Fruit fly (Drosophila melanogaster) whole organism, embryonic: Measurements from ENCODE around the gene CG42455.

Experiments
- Adf1 ChIP-seq: fragments of 200-800 bp; sonication (Bioruptor generic); IDR thresholded peaks from 2 replicates; pipeline ENCODE4 v1.3.6; 2022; ENCODE audit warnings: missing biosample characterization, missing genetic modification characterization
- Awh ChIP-seq: fragments of 200-800 bp; sonication (Bioruptor generic); IDR thresholded peaks from 2 replicates; pipeline ENCODE4, ENCODE4 v1.3.6; 2022; ENCODE audit warnings: missing biosample characterization, missing genetic modification characterization
- CG11093 ChIP-seq: fragments of 200-800 bp; sonication (Bioruptor generic); IDR thresholded peaks from 3 replicates; pipeline ENCODE4 v1.3.6; 2022; ENCODE audit warnings: missing biosample characterization, missing genetic modification characterization
- CG11456 ChIP-seq: fragments of 200-800 bp; sonication (Bioruptor generic); IDR thresholded peaks from 3 replicates; pipeline ENCODE4 v1.3.6; 2022; ENCODE audit warnings: missing biosample characterization, missing genetic modification characterization
- CG11560 ChIP-seq: fragments of 200-800 bp; sonication (Bioruptor generic); IDR thresholded peaks from 3 replicates; pipeline ENCODE4 v1.3.6; 2022; ENCODE audit warnings: missing biosample characterization, missing genetic modification characterization
- CG12155 ChIP-seq: fragments of 200-800 bp; sonication (Bioruptor generic); optimal IDR thresholded peaks from 3 replicates; lab custom pipeline; 2016; ENCODE audit warnings: missing biosample characterization, missing genetic modification characterization
- CG12769 ChIP-seq: fragments of 200-800 bp; sonication (Bioruptor generic); optimal IDR thresholded peaks from 2 replicates; lab custom pipeline; 2019; ENCODE audit warnings: missing biosample characterization, mild to moderate bottlenecking, missing genetic modification characterization, moderate library complexity
- CG13287 ChIP-seq: fragments of 200-800 bp; sonication (Bioruptor generic); IDR thresholded peaks from 2 replicates; pipeline ENCODE4 v1.3.6; 2022; ENCODE audit warnings: missing biosample characterization, missing genetic modification characterization; ENCODE audit not compliant: partially characterized antibody
- CG15696 ChIP-seq: fragments of 200-800 bp; sonication (Bioruptor generic); optimal IDR thresholded peaks from 2 replicates; lab custom pipeline; 2019; ENCODE audit warnings: missing biosample characterization, mild to moderate bottlenecking, missing genetic modification characterization, moderate library complexity
- CG1603 ChIP-seq: fragments of 200-800 bp; sonication (Bioruptor generic); optimal IDR thresholded peaks from 2 replicates; lab custom pipeline; 2019; ENCODE audit warnings: missing biosample characterization, mild to moderate bottlenecking, missing genetic modification characterization, moderate library complexity
- CG16813 ChIP-seq: fragments of 200-800 bp; sonication (Bioruptor generic); IDR thresholded peaks from 3 replicates; pipeline ENCODE4 v1.3.6; 2022; ENCODE audit warnings: missing biosample characterization, missing genetic modification characterization; ENCODE audit not compliant: partially characterized antibody
- CG17359 ChIP-seq: fragments of 200-800 bp; sonication (Bioruptor generic); optimal IDR thresholded peaks from 3 replicates; lab custom pipeline; 2018; ENCODE audit warnings: missing biosample characterization, mild to moderate bottlenecking, missing genetic modification characterization, moderate library complexity
- CG17385 ChIP-seq: fragments of 200-800 bp; sonication (Bioruptor generic); optimal IDR thresholded peaks from 3 replicates; lab custom pipeline; 2018; ENCODE audit warnings: missing biosample characterization, mild to moderate bottlenecking, missing genetic modification characterization
- CG17568 ChIP-seq: fragments of 200-800 bp; sonication (Bioruptor generic); optimal IDR thresholded peaks from 2 replicates; lab custom pipeline; 2018; ENCODE audit warnings: missing biosample characterization, mild to moderate bottlenecking, missing genetic modification characterization, moderate library complexity
- CG1832 ChIP-seq: fragments of 200-800 bp; sonication (Bioruptor generic); optimal IDR thresholded peaks from 2 replicates; lab custom pipeline; 2017; ENCODE audit warnings: missing biosample characterization, mild to moderate bottlenecking, missing genetic modification characterization, inconsistent platforms
- CG18599 ChIP-seq: fragments of 200-800 bp; sonication (Bioruptor generic); optimal IDR thresholded peaks from 3 replicates; lab custom pipeline; 2017; ENCODE audit warnings: missing biosample characterization, missing genetic modification characterization, mild to moderate bottlenecking, moderate library complexity, missing genetic modification reagents
- CG18764 ChIP-seq: fragments of 200-800 bp; sonication (Bioruptor generic); optimal IDR thresholded peaks from 3 replicates; lab custom pipeline; 2016; ENCODE audit warnings: missing biosample characterization, missing genetic modification characterization
- CG2116 ChIP-seq: fragments of 200-800 bp; sonication (Bioruptor generic); optimal IDR thresholded peaks from 3 replicates; lab custom pipeline; 2018; ENCODE audit warnings: missing biosample characterization, mild to moderate bottlenecking, missing genetic modification characterization
- CG3065 ChIP-seq: fragments of 200-800 bp; sonication (Bioruptor generic); optimal IDR thresholded peaks from 2 replicates; lab custom pipeline; 2016; ENCODE audit warnings: missing biosample characterization, missing genetic modification characterization
- CG31224 ChIP-seq: fragments of 200-800 bp; sonication (Bioruptor generic); IDR thresholded peaks from 2 replicates; pipeline ENCODE4 v1.3.6; 2022; ENCODE audit warnings: missing biosample characterization, missing genetic modification characterization
- CG31441 ChIP-seq: fragments of 200-800 bp; sonication (Bioruptor generic); IDR thresholded peaks from 2 replicates; pipeline ENCODE4 v1.3.6; 2022; ENCODE audit warnings: missing biosample characterization, missing genetic modification characterization
- CG3995 ChIP-seq: fragments of 200-800 bp; sonication (Bioruptor generic); optimal IDR thresholded peaks from 3 replicates; lab custom pipeline; 2016; ENCODE audit warnings: missing biosample characterization, missing genetic modification characterization
- CG4328 ChIP-seq: fragments of 200-800 bp; sonication (Bioruptor generic); optimal IDR thresholded peaks from 3 replicates; lab custom pipeline; 2017; ENCODE audit warnings: missing biosample characterization, missing genetic modification reagents, missing genetic modification characterization
- CG6254 ChIP-seq: fragments of 200-800 bp; sonication (Bioruptor generic); optimal IDR thresholded peaks from 3 replicates; lab custom pipeline; 2017; ENCODE audit warnings: mild to moderate bottlenecking, missing biosample characterization, missing genetic modification reagents, missing genetic modification characterization
- CG6791 ChIP-seq: fragments of 200-800 bp; sonication (Bioruptor generic); IDR thresholded peaks from 3 replicates; pipeline ENCODE4 v1.3.6; 2022; ENCODE audit warnings: missing biosample characterization, missing genetic modification characterization; ENCODE audit not compliant: partially characterized antibody
- CG6854 ChIP-seq: fragments of 200-800 bp; sonication (Bioruptor generic); optimal IDR thresholded peaks from 3 replicates; lab custom pipeline; 2017; ENCODE audit warnings: missing biosample characterization, mild to moderate bottlenecking, missing genetic modification characterization
- CG9797 ChIP-seq: fragments of 200-800 bp; sonication (Bioruptor generic); optimal IDR thresholded peaks from 3 replicates; lab custom pipeline; 2018; ENCODE audit warnings: missing biosample characterization, mild to moderate bottlenecking, missing genetic modification characterization
- Ets97D ChIP-seq: fragments of 200-800 bp; sonication (Bioruptor generic); optimal IDR thresholded peaks from 3 replicates; lab custom pipeline; 2016; ENCODE audit warnings: missing biosample characterization, missing genetic modification characterization
- HHEX ChIP-seq: fragments of 200-800 bp; sonication (Bioruptor generic); optimal IDR thresholded peaks from 3 replicates; lab custom pipeline; 2017; ENCODE audit warnings: missing biosample characterization, mild to moderate bottlenecking, missing genetic modification characterization, missing genetic modification reagents
- NK7.1 ChIP-seq: fragments of 200-800 bp; sonication (Bioruptor generic); optimal IDR thresholded peaks from 3 replicates; lab custom pipeline; 2016; ENCODE audit warnings: missing biosample characterization, missing genetic modification characterization
- NfI ChIP-seq: fragments of 200-800 bp; sonication (Bioruptor generic); optimal IDR thresholded peaks from 3 replicates; lab custom pipeline; 2018; ENCODE audit warnings: missing biosample characterization, mild to moderate bottlenecking, missing genetic modification characterization, moderate library complexity
- Optix ChIP-seq: fragments of 200-800 bp; sonication (Bioruptor generic); IDR thresholded peaks from 3 replicates; pipeline ENCODE4 v1.3.6; 2022; ENCODE audit warnings: missing biosample characterization, missing genetic modification characterization
- Ptx1 ChIP-seq: fragments of 200-800 bp; sonication (Bioruptor generic); IDR thresholded peaks from 2 replicates; pipeline ENCODE4 v1.3.6; 2022; ENCODE audit warnings: missing biosample characterization, missing genetic modification characterization
- Usf ChIP-seq: fragments of 200-800 bp; sonication (Bioruptor generic); optimal IDR thresholded peaks from 2 replicates; lab custom pipeline; 2017; ENCODE audit warnings: missing genotype, missing biosample characterization, missing genetic modification characterization
- YL-1 ChIP-seq: fragments of 200-800 bp; sonication (Bioruptor generic); optimal IDR thresholded peaks from 3 replicates; lab custom pipeline; 2017; ENCODE audit warnings: missing biosample characterization, mild to moderate bottlenecking, missing genetic modification characterization
- cato ChIP-seq: fragments of 200-800 bp; sonication (Bioruptor generic); optimal IDR thresholded peaks from 2 replicates; lab custom pipeline; 2016; ENCODE audit warnings: missing biosample characterization, missing genetic modification characterization, borderline replicate concordance
- croc ChIP-seq: fragments of 200-800 bp; sonication (Bioruptor generic); conservative IDR thresholded peaks from 3 replicates; pipeline ENCODE4 v1.3.6; 2022; ENCODE audit warnings: missing biosample characterization, missing genetic modification characterization
- esg ChIP-seq: fragments of 200-800 bp; sonication (Bioruptor generic); conservative IDR thresholded peaks from 2 replicates; pipeline ENCODE4 v1.3.6; 2022; ENCODE audit warnings: missing biosample characterization, missing genetic modification characterization
- ham ChIP-seq: fragments of 200-800 bp; sonication (Bioruptor generic); IDR thresholded peaks from 2 replicates; pipeline ENCODE4 v1.3.6; 2022; ENCODE audit warnings: missing biosample characterization, missing genetic modification characterization
- onecut ChIP-seq: fragments of 200-800 bp; sonication (Bioruptor generic); IDR thresholded peaks from 2 replicates; pipeline ENCODE4 v1.3.6; 2022; ENCODE audit warnings: missing biosample characterization, missing genetic modification characterization
- pan ChIP-seq, 4 experiments: fragments of >200 bp in 3 of 4; fragments of 200-800 bp in 1 of 4; sonication (Bioruptor generic) in 1 of 4; optimal IDR thresholded peaks in 3 of 4; IDR thresholded peaks in 1 of 4; 2 replicates each; pipeline versions ENCODE4 v1.3.6 to Lab custom; 2017 to 2022; ENCODE audit warnings: missing biosample characterization in 2 of 4, missing genetic modification characterization in 2 of 4, mixed read lengths in 1 of 4
- peb ChIP-seq: fragments of 200-800 bp; sonication (Bioruptor generic); IDR thresholded peaks from 2 replicates; pipeline ENCODE4 v1.3.6; 2022; ENCODE audit warnings: missing biosample characterization, missing genetic modification characterization
- pnt ChIP-seq: fragments of 200-800 bp; sonication (Bioruptor generic); optimal IDR thresholded peaks from 3 replicates; lab custom pipeline; 2016; ENCODE audit warnings: missing biosample characterization, missing genetic modification characterization
- repo ChIP-seq: fragments of 200-800 bp; sonication (Bioruptor generic); optimal IDR thresholded peaks from 2 replicates; lab custom pipeline; 2016; ENCODE audit warnings: missing biosample characterization, missing genetic modification characterization
- slou ChIP-seq: fragments of 200-800 bp; sonication (Bioruptor generic); optimal IDR thresholded peaks from 3 replicates; lab custom pipeline; 2016; ENCODE audit warnings: missing biosample characterization, missing genetic modification characterization
- sr ChIP-seq: fragments of 200-800 bp; sonication (Bioruptor generic); IDR thresholded peaks from 3 replicates; pipeline ENCODE4 v1.3.6; 2022; ENCODE audit warnings: missing biosample characterization, missing genetic modification characterization
- trem ChIP-seq: fragments of 200-800 bp; optimal IDR thresholded peaks from 3 replicates; lab custom pipeline; 2019; ENCODE audit warnings: missing biosample characterization, mild to moderate bottlenecking, missing genetic modification characterization, moderate library complexity
- z ChIP-seq: fragments of 200-800 bp; sonication (Bioruptor generic); IDR thresholded peaks from 3 replicates; pipeline ENCODE4 v1.3.6; 2022; ENCODE audit warnings: missing biosample characterization, missing genetic modification characterization
- zfh2 ChIP-seq: fragments of 200-800 bp; sonication (Bioruptor generic); optimal IDR thresholded peaks from 2 replicates; lab custom pipeline; 2016; ENCODE audit warnings: missing biosample characterization, missing genetic modification characterization

The CG42455 gene

DNA sequence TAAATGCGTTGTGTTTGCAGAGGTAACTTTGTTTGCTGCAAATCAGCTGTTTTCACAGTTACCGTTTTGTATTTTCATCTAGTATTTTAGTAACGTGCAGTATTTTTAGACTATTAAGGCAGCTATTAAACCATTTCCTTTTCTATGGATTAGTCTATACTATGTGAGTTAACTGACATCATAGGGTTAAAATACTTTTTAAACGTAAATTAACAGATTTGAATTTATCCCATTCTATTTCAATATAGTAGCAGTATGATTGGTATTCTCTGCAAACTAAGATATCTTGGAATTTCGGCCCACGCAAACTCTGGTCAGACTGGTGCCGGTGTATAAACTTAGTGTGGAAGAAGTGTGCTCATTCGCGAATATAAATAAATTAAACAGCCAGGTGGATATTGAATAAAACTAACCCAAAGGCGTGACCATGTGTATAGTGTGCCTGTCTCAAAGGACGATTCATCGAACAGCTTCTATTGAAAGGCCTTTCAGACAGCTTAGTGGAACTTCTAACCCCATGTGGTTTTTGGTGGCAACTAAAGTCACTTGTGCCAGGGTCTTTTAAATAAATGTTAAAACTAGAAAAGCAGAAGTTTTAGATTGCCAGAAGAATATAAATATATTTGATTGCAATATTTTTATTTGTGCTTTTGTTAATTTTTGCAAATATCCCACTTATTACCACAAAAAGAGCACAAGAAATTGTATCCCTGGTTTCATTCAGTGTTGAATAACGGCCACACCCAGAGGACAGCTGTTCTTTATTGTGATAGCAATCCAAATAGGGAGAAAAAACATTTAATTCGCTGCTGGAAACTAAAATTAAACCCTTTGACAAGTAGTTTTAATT is at the start of gene CG42455, which contains the start of the genes CG6674 and vnc (continued):
- TF ChIP-seq CG13287 (GFP tag; lab: Robert Waterston, UW), result peak; percentile 15; the same call in 1 of the 2 replicates
- peak; percentile 56 for TF ChIP-seq CG1603 (tag; lab: Kevin White, UChicago)
- TF ChIP-seq CG11093 (GFP tag; lab: Robert Waterston, UW), result no peak
- TF ChIP-seq CG11456 (GFP tag; lab: Robert Waterston, UW), result no peak
- no peak for TF ChIP-seq cato (GFP tag; lab: Kevin White, UChicago)
- no peak for TF ChIP-seq HHEX (GFP tag; lab: Kevin White, UChicago)
- peak; percentile 23 for TF ChIP-seq CG18764 (GFP tag; lab: Kevin White, UChicago)
- TF ChIP-seq NfI (GFP tag; lab: Kevin White, UChicago), result peak; percentile 14
- no peak for TF ChIP-seq croc (GFP tag; lab: Robert Waterston, UW)
- TF ChIP-seq ham (GFP tag; lab: Robert Waterston, UW), result no peak
- no peak for TF ChIP-seq pan (optimal IDR thresholded peaks at IDR 0.05; lab: Kevin White, UChicago)
- TF ChIP-seq pan (GFP tag; optimal IDR thresholded peaks at IDR 0.05 in 1 of 2, IDR thresholded peaks at IDR 0.05 in 1 of 2), result no peak
- TF ChIP-seq CG12769 (tag; lab: Kevin White, UChicago), result no peak
- TF ChIP-seq CG6791 (GFP tag; lab: Robert Waterston, UW), result no peak
- no peak for TF ChIP-seq Optix (GFP tag; lab: Robert Waterston, UW)
- TF ChIP-seq CG3065 (GFP tag; lab: Kevin White, UChicago), result no peak
- peak; percentile 29 for TF ChIP-seq CG17385 (GFP tag; lab: Kevin White, UChicago)
- TF ChIP-seq CG11560 (tag; lab: Robert Waterston, UW), result no peak
- TF ChIP-seq YL-1 (GFP tag; lab: Kevin White, UChicago), result peak; percentile 52
- no peak for TF ChIP-seq z (GFP tag; lab: Robert Waterston, UW)
- no peak for TF ChIP-seq NK7.1 (GFP tag; lab: Kevin White, UChicago)
- TF ChIP-seq Ets97D, result no peak
- TF ChIP-seq CG18599 (GFP tag; lab: Kevin White, UChicago), result peak; percentile 10
- TF ChIP-seq CG31441 (GFP tag; lab: Robert Waterston, UW), result 0 out of 2 replicates have a peak, but pooled peaks have one; percentile 12
- TF ChIP-seq CG9797, result peak; percentile 66
- TF ChIP-seq sr (GFP tag; lab: Robert Waterston, UW), result no peak
- no peak for TF ChIP-seq CG3995 (GFP tag; lab: Kevin White, UChicago)
- no peak; the same call in 1 of the 2 replicates for TF ChIP-seq onecut
- peak; percentile 23 for TF ChIP-seq trem
- TF ChIP-seq slou (GFP tag; lab: Kevin White, UChicago), result peak; percentile 14
- no peak for TF ChIP-seq Usf
- TF ChIP-seq CG6254 (GFP tag; lab: Kevin White, UChicago), result no peak
- TF ChIP-seq CG17359, result peak; percentile 13
- TF ChIP-seq CG1832 (GFP tag; lab: Kevin White, UChicago), result no peak
- TF ChIP-seq Ptx1 (GFP tag; lab: Robert Waterston, UW), result no peak
- peak; percentile 9 for TF ChIP-seq CG17568 (GFP tag; lab: Kevin White, UChicago)
- TF ChIP-seq CG16813 (GFP tag; lab: Robert Waterston, UW), result no peak
- peak; percentile 8 for TF ChIP-seq pnt (GFP tag; lab: Kevin White, UChicago)
- no peak for TF ChIP-seq esg
- no peak for TF ChIP-seq CG6854 (GFP tag; lab: Kevin White, UChicago)
- no peak for TF ChIP-seq CG31224
- no peak for TF ChIP-seq peb
- no peak for TF ChIP-seq Adf1 (GFP tag; lab: Robert Waterston, UW)
- TF ChIP-seq CG2116 (GFP tag; lab: Kevin White, UChicago), result peak; percentile 36
- no peak for TF ChIP-seq CG4328 (GFP tag; lab: Kevin White, UChicago)
- no peak for TF ChIP-seq CG15696 (tag; lab: Kevin White, UChicago)
- TF ChIP-seq repo (GFP tag; lab: Kevin White, UChicago), result no peak
- TF ChIP-seq zfh2 (GFP tag; lab: Kevin White, UChicago), result peak; percentile 12
- TF ChIP-seq Awh (GFP tag; lab: Robert Waterston, UW), result no peak
- TF ChIP-seq CG12155 (GFP tag; lab: Kevin White, UChicago), result peak; percentile 18
